Worm (Caenorhabditis elegans): ENCODE data around the gene C03H5.6.
A peak's percentile ranks its signal among the peaks of the same experiment; 100 is the strongest.

DNA sequence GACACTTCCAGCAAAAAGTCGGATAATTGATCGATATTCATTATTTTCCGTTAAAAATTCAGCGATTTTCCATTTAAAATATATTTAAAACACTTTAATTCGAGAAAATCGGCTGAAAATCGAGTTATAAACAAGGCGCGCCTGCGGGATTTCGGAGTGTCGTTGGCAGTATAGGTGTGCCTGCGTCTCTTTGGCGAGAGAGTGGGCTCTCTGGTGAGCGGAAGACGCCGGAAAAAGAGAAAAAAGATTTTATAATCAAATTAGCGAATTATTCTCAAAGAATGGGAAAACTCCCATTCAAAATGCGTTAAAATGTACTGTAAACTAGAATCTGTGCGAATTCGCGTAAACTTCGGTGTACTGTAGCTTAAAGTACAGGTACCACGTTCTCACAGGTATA lies 51.5 kb downstream of the C03H5.6 start, which contains the start of gene D1069.3:
- TF ChIP-seq ama-1 (optimal IDR thresholded peaks at IDR 0.05) (no peak), nhr-237 (tag; optimal IDR thresholded peaks at IDR 0.05) (no peak), ceh-16 (tag; optimal IDR thresholded peaks at IDR 0.05) (no peak), skn-1 (tag; optimal IDR thresholded peaks at IDR 0.05) (no peak), elt-1 (tag; optimal IDR thresholded peaks at IDR 0.05) (no peak), lin-39 (tag; optimal IDR thresholded peaks at IDR 0.05) (no peak), lin-11 (tag; optimal IDR thresholded peaks at IDR 0.05) (peak; percentile 34), ztf-1 (GFP tag; conservative IDR thresholded peaks at IDR 0.05) (no peak)
